Worm (Caenorhabditis elegans): Measurements from ENCODE around the gene Y102F5A.1.

Y102F5A.1 gene

ce11 chrX:11757666-11758065, 26.5 kb downstream of the Y102F5A.1 start (continued):
- TF ChIP-seq ceh-20 (GFP tag; IDR thresholded peaks at IDR 0.05) (peak; percentile 88), tra-1 (GFP tag; IDR thresholded peaks at IDR 0.05) (peak; percentile 92), aha-1 (tag) (no peak), dve-1 (tag; optimal IDR thresholded peaks at IDR 0.05; ENCODE audit: insufficient read depth) (no peak), mxl-2 (GFP tag; conservative IDR thresholded peaks at IDR 0.05) (no peak; the same call in 1 of the 2 replicates), pha-4 (GFP tag; IDR thresholded peaks at IDR 0.05) (peak; percentile 95), pha-4 (tag; optimal IDR thresholded peaks at IDR 0.05) (no peak), ztf-7 (tag; optimal IDR thresholded peaks at IDR 0.05) (peak; percentile 69), ceh-82 (tag; optimal IDR thresholded peaks at IDR 0.05) (no peak), egl-43 (GFP tag; IDR thresholded peaks at IDR 0.05) (peak; percentile 98), nhr-28 (tag; optimal IDR thresholded peaks at IDR 0.05) (no peak), dmd-8 (GFP tag; IDR thresholded peaks at IDR 0.05) (peak; percentile 96), mdl-1 (tag; optimal IDR thresholded peaks at IDR 0.05) (peak; percentile 16 to 55), ceh-28 (tag; optimal IDR thresholded peaks at IDR 0.05) (no peak), mxl-3 (GFP tag; optimal IDR thresholded peaks at IDR 0.05) (peak; percentile 60), mes-2 (tag; optimal IDR thresholded peaks at IDR 0.05; ENCODE audit: poor library complexity, severe bottlenecking) (peak; percentile 86), mep-1 (tag; optimal IDR thresholded peaks at IDR 0.05) (no peak), egl-27 (tag; optimal IDR thresholded peaks at IDR 0.05) (no peak), lsy-2 (tag; optimal IDR thresholded peaks at IDR 0.05) (no peak), set-16 (GFP tag; IDR thresholded peaks at IDR 0.05) (no peak), lin-1 (GFP tag; IDR thresholded peaks at IDR 0.05) (peak; percentile 87), F26F4.8 (GFP tag; conservative IDR thresholded peaks at IDR 0.05) (peak; percentile 88), mdt-29 (GFP tag; IDR thresholded peaks at IDR 0.05) (peak; percentile 68; the same call in 1 of the 2 replicates), gei-8 (GFP tag; optimal IDR thresholded peaks at IDR 0.05) (peak; percentile 88), spr-3 (GFP tag; optimal IDR thresholded peaks at IDR 0.05) (peak; percentile 85), vab-7 (GFP tag; IDR thresholded peaks at IDR 0.05) (peak; percentile 95), nhr-237 (tag; optimal IDR thresholded peaks at IDR 0.05) (no peak), madf-5 (GFP tag; IDR thresholded peaks at IDR 0.05) (peak; percentile 79 to 84; a peak in 2 of 4 replicates), jun-1 (tag; optimal IDR thresholded peaks at IDR 0.05) (no peak), Y105C5A.15 (GFP tag; IDR thresholded peaks at IDR 0.05) (peak; percentile 79; the same call in 1 of the 2 replicates), Y75B8A.6 (GFP tag; IDR thresholded peaks at IDR 0.05) (no peak), dpl-1 (GFP tag; optimal IDR thresholded peaks at IDR 0.05) (peak; percentile 29), nhr-102 (tag; optimal IDR thresholded peaks at IDR 0.05) (no peak), ctbp-1 (GFP tag; IDR thresholded peaks at IDR 0.05) (peak; percentile 92), nhr-42 (GFP tag; IDR thresholded peaks at IDR 0.05) (0 out of 2 replicates have a peak, but pooled peaks have one; percentile 64), unc-130 (GFP tag; optimal IDR thresholded peaks at IDR 0.05) (peak; percentile 52), lim-7 (GFP tag; IDR thresholded peaks at IDR 0.05) (peak; percentile 98)

DNA sequence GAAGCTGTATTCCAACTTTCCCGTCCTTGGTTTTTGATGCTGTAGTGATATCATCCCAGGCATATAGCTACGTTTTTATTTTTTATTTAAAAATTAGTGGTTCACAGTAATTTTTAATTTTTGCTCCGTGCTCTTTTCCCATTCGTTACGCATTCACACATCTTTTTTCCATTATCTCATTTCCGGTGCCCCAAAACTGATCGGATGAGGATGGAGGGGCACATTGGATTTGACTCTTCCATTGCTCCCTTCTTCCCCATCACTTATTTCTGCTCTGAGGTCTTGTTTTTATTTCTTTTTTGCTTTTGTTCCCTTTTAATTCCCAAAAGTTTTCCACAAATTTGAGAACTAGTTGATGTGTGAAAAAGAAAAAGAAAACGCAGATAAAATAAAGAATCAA, 31.0 kb downstream of the Y102F5A.1 start:
- TF ChIP-seq hlh-11 (tag; optimal IDR thresholded peaks at IDR 0.05) (no peak), pqm-1 (tag; optimal IDR thresholded peaks at IDR 0.05) (no peak), pha-4 (GFP tag; IDR thresholded peaks at IDR 0.05) (no peak), pha-4 (tag; optimal IDR thresholded peaks at IDR 0.05) (no peak), nhr-28 (tag; optimal IDR thresholded peaks at IDR 0.05) (no peak), lir-3 (tag; optimal IDR thresholded peaks at IDR 0.05) (no peak), snpc-4 (tag; optimal IDR thresholded peaks at IDR 0.05) (no peak), hlh-30 (tag; optimal IDR thresholded peaks at IDR 0.05; ENCODE audit: insufficient read depth) (no peak), lin-13 (GFP tag; optimal IDR thresholded peaks at IDR 0.05) (no peak), dmd-6 (GFP tag; IDR thresholded peaks at IDR 0.05) (no peak)

All from whole organism, L4 larva.